Fruit fly (Drosophila melanogaster) whole organism, prepupa: ENCODE results near the gene CG10513.
A peak's percentile ranks its signal among the peaks of the same experiment; 100 is the strongest.

ENCODE experiments used
- CG10631 ChIP-seq: fragments of 200-800 bp; sonication (Bioruptor generic); optimal IDR thresholded peaks from 2 replicates; lab custom pipeline; 2016; ENCODE audit warnings: missing biosample characterization, missing genetic modification characterization
- CG11762 ChIP-seq: fragments of 200-800 bp; sonication (Bioruptor generic); optimal IDR thresholded peaks from 3 replicates; lab custom pipeline; 2016; ENCODE audit warnings: missing biosample characterization, missing genetic modification characterization; ENCODE audit not compliant: insufficient read depth
- CG11902 ChIP-seq: fragments of 200-800 bp; sonication (Bioruptor generic); optimal IDR thresholded peaks from 3 replicates; lab custom pipeline; 2016; ENCODE audit warnings: missing biosample characterization, missing genetic modification characterization
- CG15336 ChIP-seq: fragments of 200-800 bp; sonication (Bioruptor generic); IDR thresholded peaks from 2 replicates; pipeline ENCODE4 v1.3.6; 2022; ENCODE audit warnings: missing biosample characterization, missing genetic modification characterization
- CG1621 ChIP-seq: fragments of 200-800 bp; sonication (Bioruptor generic); optimal IDR thresholded peaks from 3 replicates; lab custom pipeline; 2018; ENCODE audit warnings: missing biosample characterization, mild to moderate bottlenecking, missing genetic modification characterization
- CG3032 ChIP-seq: fragments of 200-800 bp; optimal IDR thresholded peaks from 2 replicates; lab custom pipeline; 2019; ENCODE audit warnings: missing biosample characterization, mild to moderate bottlenecking, missing genetic modification characterization, moderate library complexity
- CG31627 ChIP-seq: fragments of 200-800 bp; sonication (Bioruptor generic); optimal IDR thresholded peaks from 3 replicates; lab custom pipeline; 2016; ENCODE audit warnings: missing biosample characterization, missing genetic modification characterization
- CG34406 ChIP-seq: fragments of 200-800 bp; sonication (Bioruptor generic); optimal IDR thresholded peaks from 3 replicates; lab custom pipeline; 2016; ENCODE audit warnings: missing biosample characterization, missing genetic modification characterization
- CG6808 ChIP-seq: fragments of 200-800 bp; sonication (Bioruptor generic); optimal IDR thresholded peaks from 3 replicates; lab custom pipeline; 2017; ENCODE audit warnings: missing biosample characterization, missing genetic modification characterization, mild to moderate bottlenecking, moderate library complexity, missing genetic modification reagents
- CG6854 ChIP-seq: fragments of 200-800 bp; sonication (Bioruptor generic); optimal IDR thresholded peaks from 2 replicates; lab custom pipeline; 2017; ENCODE audit warnings: missing biosample characterization, mild to moderate bottlenecking, missing genetic modification characterization
- CG8119 ChIP-seq: fragments of 200-800 bp; sonication (Bioruptor generic); IDR thresholded peaks from 3 replicates; pipeline ENCODE4 v1.3.6; 2022; ENCODE audit warnings: missing biosample characterization, missing genetic modification characterization
- CG9139 ChIP-seq: fragments of 200-800 bp; sonication (Bioruptor generic); optimal IDR thresholded peaks from 3 replicates; lab custom pipeline; 2017; ENCODE audit warnings: missing biosample characterization, mild to moderate bottlenecking, missing genetic modification characterization
- Eip75B ChIP-seq: fragments of 200-800 bp; sonication (Bioruptor generic); optimal IDR thresholded peaks from 3 replicates; lab custom pipeline; 2016; ENCODE audit warnings: missing biosample characterization, missing genetic modification characterization
- Eip78C ChIP-seq: fragments of 200-800 bp; sonication (Bioruptor generic); peaks from one replicate; lab custom pipeline; 2016; ENCODE audit warnings: missing biosample characterization, missing genetic modification characterization
- Eip93F ChIP-seq: fragments of 200-800 bp; sonication (Bioruptor generic); optimal IDR thresholded peaks from 2 replicates; lab custom pipeline; 2016; ENCODE audit warnings: missing biosample characterization, mild to moderate bottlenecking, missing genetic modification characterization
- Ets96B ChIP-seq: fragments of 200-800 bp; optimal IDR thresholded peaks from 2 replicates; lab custom pipeline; 2019; ENCODE audit warnings: missing biosample characterization, mild to moderate bottlenecking, missing genetic modification characterization, moderate library complexity
- Gug ChIP-seq: fragments of 200-800 bp; sonication (Bioruptor generic); IDR thresholded peaks from 2 replicates; pipeline ENCODE4 v1.3.6; 2022; ENCODE audit warnings: missing biosample characterization, missing genetic modification characterization
- Hr38 ChIP-seq: sonication (Bioruptor generic); optimal IDR thresholded peaks from 2 replicates; lab custom pipeline; 2016; ENCODE audit warnings: missing biosample characterization, missing genetic modification characterization
- Hr39 ChIP-seq: fragments of 200-800 bp; sonication (Bioruptor generic); optimal IDR thresholded peaks from 2 replicates; lab custom pipeline; 2016; ENCODE audit warnings: missing biosample characterization, missing genetic modification characterization
- Hr4 ChIP-seq: fragments of 200-800 bp; sonication (Bioruptor generic); optimal IDR thresholded peaks from 3 replicates; lab custom pipeline; 2016; ENCODE audit warnings: missing biosample characterization, missing genetic modification characterization
- Sox102F ChIP-seq: fragments of 200-800 bp; sonication (Bioruptor generic); optimal IDR thresholded peaks from 2 replicates; lab custom pipeline; 2016; ENCODE audit warnings: missing biosample characterization, mild to moderate bottlenecking, missing genetic modification characterization
- Sox14 ChIP-seq: fragments of 200-800 bp; sonication (Bioruptor generic); optimal IDR thresholded peaks from 3 replicates; lab custom pipeline; 2016; ENCODE audit warnings: missing biosample characterization, missing genetic modification characterization
- achi ChIP-seq: fragments of 200-800 bp; sonication (Bioruptor generic); optimal IDR thresholded peaks from 3 replicates; lab custom pipeline; 2016; ENCODE audit warnings: missing biosample characterization, missing genetic modification characterization
- cyc ChIP-seq: fragments of 200-800 bp; sonication (Bioruptor generic); optimal IDR thresholded peaks from 3 replicates; lab custom pipeline; 2016; ENCODE audit warnings: missing biosample characterization, missing genetic modification characterization
- dsx ChIP-seq: fragments of 200-800 bp; optimal IDR thresholded peaks from 3 replicates; lab custom pipeline; 2019; ENCODE audit warnings: missing biosample characterization, mild to moderate bottlenecking, missing genetic modification characterization, moderate library complexity; ENCODE audit not compliant: poor library complexity, severe bottlenecking
- eg ChIP-seq: fragments of 200-800 bp; sonication (Bioruptor generic); IDR thresholded peaks from 3 replicates; pipeline ENCODE4 v1.3.6; 2022; ENCODE audit warnings: missing biosample characterization, missing genetic modification characterization
- esn ChIP-seq: fragments of 200-800 bp; sonication (Bioruptor generic); optimal IDR thresholded peaks from 2 replicates; lab custom pipeline; 2016; ENCODE audit warnings: missing biosample characterization, mild to moderate bottlenecking, missing genetic modification characterization, moderate library complexity
- fd59A ChIP-seq: fragments of 200-800 bp; sonication (Bioruptor generic); optimal IDR thresholded peaks from 2 replicates; lab custom pipeline; 2017; ENCODE audit warnings: missing biosample characterization, mild to moderate bottlenecking, missing genetic modification characterization, missing genetic modification reagents
- fkh ChIP-seq: fragments of 200-800 bp; sonication (Bioruptor generic); optimal IDR thresholded peaks from 3 replicates; lab custom pipeline; 2017; ENCODE audit warnings: missing biosample characterization, mild to moderate bottlenecking, missing genetic modification characterization, moderate library complexity
- net ChIP-seq: fragments of 200-800 bp; sonication (Bioruptor generic); optimal IDR thresholded peaks from 3 replicates; lab custom pipeline; 2016; ENCODE audit warnings: missing biosample characterization, missing genetic modification characterization
- pdm3 ChIP-seq: fragments of 200-800 bp; sonication (Bioruptor generic); optimal IDR thresholded peaks from 3 replicates; lab custom pipeline; 2016; ENCODE audit warnings: missing biosample characterization, missing genetic modification characterization
- salr ChIP-seq, 2 experiments: fragments of 200-800 bp; sonication (Bioruptor generic); optimal IDR thresholded peaks; 3 replicates each; lab custom pipeline; 2016 to 2018; ENCODE audit warnings: missing biosample characterization in 2 of 2, missing genetic modification characterization in 2 of 2, mild to moderate bottlenecking in 1 of 2
- spab ChIP-seq: fragments of 200-800 bp; sonication (Bioruptor generic); optimal IDR thresholded peaks from 2 replicates; lab custom pipeline; 2017; ENCODE audit warnings: missing biosample characterization, mild to moderate bottlenecking, missing genetic modification characterization, missing genetic modification reagents
- svp ChIP-seq: fragments of 200-800 bp; sonication (Bioruptor generic); peaks from one replicate; lab custom pipeline; 2016; ENCODE audit warnings: missing biosample characterization, missing genetic modification characterization

The CG10513 gene

DNA sequence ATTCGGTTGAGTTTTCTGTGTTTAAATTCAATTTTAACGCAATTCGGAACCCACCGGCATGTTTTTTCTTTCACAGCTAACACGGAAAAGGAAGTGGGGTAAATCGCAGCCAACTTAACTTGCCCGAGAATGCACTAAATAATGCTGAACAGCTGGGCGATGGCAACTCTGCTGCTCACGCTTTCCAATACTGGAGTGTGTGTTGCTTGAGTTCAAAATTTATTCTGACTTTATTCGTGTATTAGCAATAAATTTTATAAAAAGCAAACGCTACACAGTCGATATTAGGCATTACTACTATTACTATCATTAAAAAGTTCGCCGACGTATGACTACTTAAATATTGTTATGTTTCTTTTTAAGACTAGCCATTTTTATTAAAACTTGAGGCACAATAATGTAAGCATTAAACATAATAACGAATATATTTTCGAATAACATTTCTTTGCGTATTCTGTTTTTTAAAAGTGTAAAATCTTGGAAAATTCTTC lies 29.6 kb downstream of the CG10513 start, which contains the start of the genes RpS27 and Nup37 (continued):
- TF ChIP-seq esn (GFP tag; lab: Kevin White, UChicago) (peak; percentile 98), pdm3 (GFP tag; lab: Kevin White, UChicago) (peak; percentile 94), CG15336 (GFP tag; lab: Robert Waterston, UW) (0 out of 2 replicates have a peak, but pooled peaks have one; percentile 24), Sox102F (GFP tag; lab: Kevin White, UChicago) (peak; percentile 95), Gug (GFP tag; lab: Robert Waterston, UW) (peak; percentile 77), Eip93F (no peak), salr (GFP tag; optimal IDR thresholded peaks at IDR 0.05; lab: Kevin White, UChicago) (peak in 1 of 2 experiments; percentile 98), eg (GFP tag; lab: Robert Waterston, UW) (peak; percentile 93), dsx (GFP tag; lab: Kevin White, UChicago) (peak; percentile 74), CG31627 (GFP tag; lab: Kevin White, UChicago) (peak; percentile 97), CG10631 (GFP tag; lab: Kevin White, UChicago) (peak; percentile 88), Eip78C (GFP tag; lab: Kevin White, UChicago) (peak; percentile 97), CG8119 (GFP tag; lab: Robert Waterston, UW) (peak; percentile 57; the same call in 2 of the 3 replicates), CG11762 (GFP tag; lab: Kevin White, UChicago) (peak; percentile 88), CG6808 (GFP tag; lab: Kevin White, UChicago) (peak; percentile 90), CG1621 (tag; lab: Kevin White, UChicago) (peak; percentile 90), cyc (GFP tag; lab: Kevin White, UChicago) (peak; percentile 98), CG9139 (peak; percentile 94), spab (peak; percentile 76), net (peak; percentile 96), fd59A (GFP tag; lab: Kevin White, UChicago) (peak; percentile 90), Ets96B (tag; lab: Kevin White, UChicago) (peak; percentile 70), CG34406 (GFP tag; lab: Kevin White, UChicago) (peak; percentile 92), Eip75B (peak; percentile 96), Hr38 (no peak), CG6854 (GFP tag; lab: Kevin White, UChicago) (peak; percentile 98), achi (peak; percentile 93), Hr39 (peak; percentile 97), CG11902 (GFP tag; lab: Kevin White, UChicago) (peak; percentile 93), Hr4 (GFP tag; lab: Kevin White, UChicago) (no peak), fkh (GFP tag; lab: Kevin White, UChicago) (peak; percentile 94)

DNA sequence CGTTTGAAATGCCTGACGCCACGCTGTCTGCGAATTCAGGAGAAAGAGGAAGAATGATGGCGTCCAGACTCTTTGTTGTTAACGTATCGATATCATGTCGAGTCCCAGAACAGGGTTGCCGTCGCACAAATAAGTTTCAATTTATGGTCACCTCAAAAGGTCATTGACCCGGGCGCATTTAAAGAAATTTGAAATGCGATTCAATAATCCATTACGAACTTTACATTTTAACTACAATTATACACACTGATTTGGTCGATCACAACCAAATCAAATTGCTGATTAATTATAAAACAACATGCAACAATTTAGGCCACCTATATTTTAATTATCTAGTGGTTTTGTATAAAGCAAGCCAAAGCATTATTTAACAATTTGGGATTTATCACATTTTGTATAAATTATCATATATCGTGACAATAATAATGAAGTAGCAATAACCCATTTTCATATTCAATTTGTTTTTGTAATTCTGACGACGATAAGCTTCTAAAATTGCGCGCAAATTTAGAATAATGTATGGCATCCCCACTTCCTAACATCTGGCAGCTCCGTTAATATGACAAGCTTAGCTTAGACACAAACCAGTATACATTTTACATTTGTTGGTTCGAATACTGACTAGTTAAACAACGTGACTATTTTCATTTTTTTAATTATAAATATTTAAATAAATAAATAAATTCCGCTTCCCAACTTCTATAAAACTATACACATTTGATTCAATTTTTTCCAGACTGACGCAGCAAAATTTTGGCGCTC lies 31.8 kb downstream of the CG10513 start, which contains the start of gene bam:
TSS of gene bam (minus strand) at position 58 of the 762 bp plus-strand sequence.
- TF ChIP-seq CG3032 (tag; lab: Kevin White, UChicago), result no peak
- peak; percentile 11 for TF ChIP-seq fkh (GFP tag; lab: Kevin White, UChicago)
- peak; percentile 75 for TF ChIP-seq svp (GFP tag; lab: Kevin White, UChicago)

DNA sequence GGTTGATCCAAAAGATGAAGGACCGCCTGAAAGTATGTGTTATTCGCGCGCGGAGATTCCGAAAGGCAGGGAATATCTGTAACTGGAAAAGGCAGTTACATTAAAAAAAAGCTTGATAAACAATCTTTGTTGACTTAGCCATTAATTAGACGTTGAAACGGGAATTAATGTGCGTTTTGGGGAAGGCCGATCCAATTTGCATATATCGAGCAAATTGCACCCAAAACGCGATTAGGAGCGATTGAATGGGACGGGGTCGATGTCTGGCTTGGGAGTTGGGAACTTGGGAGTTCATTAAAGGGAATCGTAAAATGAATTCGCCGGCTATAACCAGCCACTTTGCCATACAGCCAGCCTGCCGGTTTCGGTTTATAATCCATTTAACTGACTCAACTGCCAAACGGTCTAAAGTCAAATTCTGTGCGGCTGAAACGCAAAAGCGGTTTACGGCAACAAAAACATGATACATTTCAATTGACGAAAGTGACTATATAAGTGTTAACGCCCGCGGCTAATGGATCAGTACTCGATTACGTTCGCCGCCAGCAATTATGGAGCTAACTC lies 35.4 kb downstream of the CG10513 start, which contains the start of gene CG11854:
TSS of gene CG11854 (plus strand) at position 514 of the 564 bp plus-strand sequence.
- TF ChIP-seq Eip78C (GFP tag; lab: Kevin White, UChicago), result no peak
- TF ChIP-seq fkh (GFP tag; lab: Kevin White, UChicago), result no peak
- no peak for TF ChIP-seq Sox14 (GFP tag; lab: Kevin White, UChicago)
- TF ChIP-seq CG31627 (GFP tag; lab: Kevin White, UChicago), result no peak
- TF ChIP-seq, all 60 proteins: peak for 0
